Fruit fly (Drosophila melanogaster) S2 (cell line): ENCODE results near the gene beat-Ic.

Experiments
- CG8478 ChIP-seq: fragments of >200 bp; optimal IDR thresholded peaks from 2 replicates; lab custom pipeline; 2018
- CTCF ChIP-seq, 2 experiments: fragments of >200 bp; optimal IDR thresholded peaks; 2 replicates each; lab custom pipeline; 2018

dm6 chr2L:16000199-16000598 is at the start of gene beat-Ic:
- no peak for TF ChIP-seq CG8478
- TF ChIP-seq CTCF (optimal IDR thresholded peaks at IDR 0.05; lab: Kevin White, UChicago) = no peak
